Worm (Caenorhabditis elegans) whole organism, L1 larva: ENCODE data around the gene ZK287.7.

Source experiments
- C04F5.9 ChIP-seq: sonication (generic microtip); optimal IDR thresholded peaks from 2 replicates; lab custom pipeline; 2016; ENCODE audit warnings: missing genetic modification characterization, missing compliant biosample characterization
- C34B4.2 ChIP-seq: sonication (generic microtip); optimal IDR thresholded peaks from 2 replicates; lab custom pipeline; 2017; ENCODE audit warnings: mild to moderate bottlenecking, missing genetic modification characterization, missing compliant biosample characterization
- F16B12.6 ChIP-seq: fragments of 150-350 bp; optimal IDR thresholded peaks from 2 replicates; lab custom pipeline; 2014; ENCODE audit warnings: missing biosample characterization, missing genetic modification characterization
- ama-1 ChIP-seq: fragments of 150-350 bp; optimal IDR thresholded peaks from 2 replicates; lab custom pipeline; 2014
- blmp-1 ChIP-seq: fragments of 150-350 bp; optimal IDR thresholded peaks from 2 replicates; lab custom pipeline; 2014; ENCODE audit warnings: missing biosample characterization, missing genetic modification characterization
- ceh-8 ChIP-seq: fragments of 200-800 bp; sonication (Bioruptor generic); optimal IDR thresholded peaks from 2 replicates; lab custom pipeline; 2018; ENCODE audit warnings: mild to moderate bottlenecking, missing genetic modification characterization, moderate library complexity, missing compliant biosample characterization
- dpl-1 ChIP-seq, 3 experiments: fragments of 150-350 bp in 2 of 3; sonication (generic microtip) in 1 of 3; optimal IDR thresholded peaks; 2 replicates each; lab custom pipeline; 2014 to 2017; ENCODE audit warnings: missing biosample characterization in 3 of 3, missing genetic modification characterization in 3 of 3, missing genetic modification reagents in 3 of 3
- dsc-1 ChIP-seq: sonication (generic microtip); optimal IDR thresholded peaks from 2 replicates; lab custom pipeline; 2016; ENCODE audit warnings: mild to moderate bottlenecking, missing genetic modification characterization, missing compliant biosample characterization
- elt-2 ChIP-seq: sonication (generic microtip); optimal IDR thresholded peaks from 2 replicates; lab custom pipeline; 2016; ENCODE audit warnings: missing genetic modification characterization, mild to moderate bottlenecking, inconsistent platforms, missing compliant biosample characterization, missing genetic modification reagents
- elt-3 ChIP-seq, 6 experiments: fragments of 150-350 bp in 1 of 6; sonication (generic microtip); optimal IDR thresholded peaks; 2 replicates each; lab custom pipeline; 2017 to 2018; ENCODE audit warnings: missing biosample characterization in 6 of 6, missing genetic modification characterization in 6 of 6, inconsistent platforms in 1 of 6
- ets-5 ChIP-seq: fragments of 200-800 bp; sonication (Bioruptor generic); IDR thresholded peaks from 2 replicates; pipeline ENCODE4 v1.3.6; 2022; ENCODE audit warnings: missing genetic modification characterization, missing compliant biosample characterization
- fkh-10 ChIP-seq: sonication (generic microtip); optimal IDR thresholded peaks from 2 replicates; lab custom pipeline; 2017; ENCODE audit warnings: missing biosample characterization, missing genetic modification reagents, missing genetic modification characterization
- fkh-4 ChIP-seq: sonication (generic microtip); optimal IDR thresholded peaks from 2 replicates; lab custom pipeline; 2016; ENCODE audit warnings: missing compliant biosample characterization, missing genetic modification characterization, borderline replicate concordance
- fkh-8 ChIP-seq: sonication (generic microtip); optimal IDR thresholded peaks from 2 replicates; lab custom pipeline; 2016; ENCODE audit warnings: mild to moderate bottlenecking, missing genetic modification characterization, missing compliant biosample characterization
- fos-1 ChIP-seq: fragments of 150-350 bp; optimal IDR thresholded peaks from 2 replicates; lab custom pipeline; 2014; ENCODE audit warnings: missing biosample characterization, missing genetic modification characterization
- grh-1 ChIP-seq: fragments of 200-800 bp; sonication (Bioruptor generic); IDR thresholded peaks from 2 replicates; pipeline ENCODE4 v1.3.6; 2022; ENCODE audit warnings: missing genetic modification reagents, missing genetic modification characterization, missing compliant biosample characterization
- hlh-17 ChIP-seq: fragments of 200-800 bp; sonication (Bioruptor generic); optimal IDR thresholded peaks from 2 replicates; lab custom pipeline; 2018; ENCODE audit warnings: missing genetic modification characterization, mild to moderate bottlenecking, missing compliant biosample characterization, moderate library complexity, borderline replicate concordance
- hlh-4 ChIP-seq: sonication (generic microtip); optimal IDR thresholded peaks from 2 replicates; lab custom pipeline; 2016; ENCODE audit warnings: mild to moderate bottlenecking, missing genetic modification characterization, missing compliant biosample characterization
- hpl-2 ChIP-seq: fragments of 150-350 bp; optimal IDR thresholded peaks from 2 replicates; lab custom pipeline; 2014; ENCODE audit warnings: missing biosample characterization, missing genetic modification reagents, missing genetic modification characterization
- irx-1 ChIP-seq: sonication (generic microtip); optimal IDR thresholded peaks from 2 replicates; lab custom pipeline; 2016; ENCODE audit warnings: missing genetic modification characterization, missing compliant biosample characterization
- isw-1 ChIP-seq: fragments of 200-800 bp; sonication (Bioruptor generic); IDR thresholded peaks from 2 replicates; pipeline ENCODE4 v1.3.6; 2022; ENCODE audit warnings: missing genetic modification characterization, missing compliant biosample characterization
- jun-1 ChIP-seq: fragments of 150-350 bp; optimal IDR thresholded peaks from 2 replicates; lab custom pipeline; 2014; ENCODE audit warnings: missing biosample characterization, missing genetic modification reagents, missing genetic modification characterization
- lin-13 ChIP-seq: fragments of 150-350 bp; optimal IDR thresholded peaks from 2 replicates; lab custom pipeline; 2014; ENCODE audit warnings: missing biosample characterization, missing genetic modification reagents, missing genetic modification characterization
- lin-14 ChIP-seq: fragments of 200-800 bp; sonication (Bioruptor generic); optimal IDR thresholded peaks from 2 replicates; lab custom pipeline; 2018; ENCODE audit warnings: mild to moderate bottlenecking, missing genetic modification characterization, moderate library complexity, missing compliant biosample characterization
- lin-15B ChIP-seq: fragments of 150-350 bp; sonication (generic microtip); optimal IDR thresholded peaks from 3 replicates; lab custom pipeline; 2014; ENCODE audit warnings: missing biosample characterization, missing genetic modification characterization
- lin-35 ChIP-seq, 2 experiments: fragments of 150-350 bp; optimal IDR thresholded peaks; 2 replicates each; lab custom pipeline; 2014; ENCODE audit warnings: missing biosample characterization in 2 of 2, missing genetic modification characterization in 2 of 2, missing genetic modification reagents in 2 of 2
- mab-9 ChIP-seq: fragments of 200-800 bp; sonication (Bioruptor generic); IDR thresholded peaks from 2 replicates; pipeline ENCODE4 v1.3.6; 2022; ENCODE audit warnings: missing genetic modification reagents, missing genetic modification characterization, missing compliant biosample characterization
- mdl-1 ChIP-seq, 2 experiments: fragments of 150-350 bp; optimal IDR thresholded peaks; 2 replicates each; lab custom pipeline; 2014 to 2017; ENCODE audit warnings: missing biosample characterization in 2 of 2, missing genetic modification characterization in 2 of 2, inconsistent platforms in 1 of 2
- mef-2 ChIP-seq: fragments of 150-350 bp; optimal IDR thresholded peaks from 2 replicates; lab custom pipeline; 2014; ENCODE audit warnings: missing biosample characterization, missing genetic modification characterization
- nhr-11 ChIP-seq: fragments of 150-350 bp; optimal IDR thresholded peaks from 2 replicates; lab custom pipeline; 2014; ENCODE audit warnings: missing biosample characterization, missing genetic modification characterization
- nhr-12 ChIP-seq: sonication (generic microtip); optimal IDR thresholded peaks from 2 replicates; lab custom pipeline; 2017; ENCODE audit warnings: missing biosample characterization, missing genetic modification characterization
- nhr-19 ChIP-seq: fragments of 200-800 bp; sonication (Bioruptor generic); conservative IDR thresholded peaks from 2 replicates; pipeline ENCODE4 v1.3.6; 2022; ENCODE audit warnings: missing genetic modification characterization, missing compliant biosample characterization
- nhr-20 ChIP-seq: sonication (generic microtip); optimal IDR thresholded peaks from 2 replicates; lab custom pipeline; 2016; ENCODE audit warnings: mild to moderate bottlenecking, missing genetic modification characterization, missing compliant biosample characterization
- nhr-47 ChIP-seq: sonication (generic microtip); optimal IDR thresholded peaks from 2 replicates; lab custom pipeline; 2016; ENCODE audit warnings: mild to moderate bottlenecking, missing genetic modification characterization, moderate library complexity, missing compliant biosample characterization
- nhr-71 ChIP-seq: sonication (generic microtip); optimal IDR thresholded peaks from 2 replicates; lab custom pipeline; 2016; ENCODE audit warnings: mild to moderate bottlenecking, missing genetic modification characterization, moderate library complexity, missing compliant biosample characterization
- nhr-76 ChIP-seq: sonication (generic microtip); optimal IDR thresholded peaks from 2 replicates; lab custom pipeline; 2017; ENCODE audit warnings: missing biosample characterization, missing genetic modification characterization
- nhr-90 ChIP-seq: sonication (generic microtip); optimal IDR thresholded peaks from 2 replicates; lab custom pipeline; 2016; ENCODE audit warnings: mild to moderate bottlenecking, missing genetic modification characterization, missing compliant biosample characterization; ENCODE audit not compliant: poor library complexity
- pag-3 ChIP-seq: sonication (generic microtip); optimal IDR thresholded peaks from 2 replicates; lab custom pipeline; 2017; ENCODE audit warnings: missing genetic modification characterization, mild to moderate bottlenecking, missing compliant biosample characterization, antibody characterized with exemption, borderline replicate concordance; ENCODE audit not compliant: insufficient read depth
- pax-3 ChIP-seq: fragments of 200-800 bp; sonication (Bioruptor generic); optimal IDR thresholded peaks from 2 replicates; lab custom pipeline; 2018; ENCODE audit warnings: mild to moderate bottlenecking, missing genetic modification characterization, moderate library complexity, missing compliant biosample characterization
- pqm-1 ChIP-seq: sonication (generic microtip); optimal IDR thresholded peaks from 3 replicates; lab custom pipeline; 2017; ENCODE audit warnings: missing biosample characterization, missing genetic modification characterization
- rnt-1 ChIP-seq: sonication (generic microtip); optimal IDR thresholded peaks from 2 replicates; lab custom pipeline; 2016; ENCODE audit warnings: mild to moderate bottlenecking, missing genetic modification characterization, moderate library complexity, missing compliant biosample characterization
- snu-23 ChIP-seq: sonication (generic microtip); optimal IDR thresholded peaks from 2 replicates; lab custom pipeline; 2016; ENCODE audit warnings: missing genetic modification characterization, missing compliant biosample characterization
- unc-130 ChIP-seq: fragments of 150-350 bp; optimal IDR thresholded peaks from 2 replicates; lab custom pipeline; 2017; ENCODE audit warnings: missing biosample characterization, missing genetic modification characterization, inconsistent platforms
- unc-86 ChIP-seq: sonication (generic microtip); optimal IDR thresholded peaks from 2 replicates; lab custom pipeline; 2016; ENCODE audit warnings: missing genetic modification characterization, missing compliant biosample characterization
- vab-15 ChIP-seq: sonication (generic microtip); optimal IDR thresholded peaks from 2 replicates; lab custom pipeline; 2017; ENCODE audit warnings: missing genotype, mild to moderate bottlenecking, missing genetic modification characterization, missing compliant biosample characterization
- xbp-1 ChIP-seq: sonication (generic microtip); optimal IDR thresholded peaks from 2 replicates; lab custom pipeline; 2016; ENCODE audit warnings: missing genetic modification characterization, missing compliant biosample characterization
- zag-1 ChIP-seq: fragments of 150-350 bp; optimal IDR thresholded peaks from 2 replicates; lab custom pipeline; 2014; ENCODE audit warnings: missing biosample characterization, missing genetic modification characterization
- ztf-11 ChIP-seq, 2 experiments: sonication (generic microtip); optimal IDR thresholded peaks; 2 replicates each; lab custom pipeline; 2016 to 2017; ENCODE audit warnings: missing genetic modification characterization in 2 of 2, missing biosample characterization in 1 of 2, missing compliant biosample characterization in 1 of 2

ZK287.7 gene

ce11 chrV:9654154-9654805, 38.6 kb upstream of the ZK287.7 start, which contains the start of gene cyp-29A4 (continued):
- peak; percentile 44 for TF ChIP-seq nhr-19 (GFP tag; lab: Robert Waterston, UW)
- TF ChIP-seq nhr-11 (tag; lab: Kevin White, UChicago) = no peak
- TF ChIP-seq jun-1 = no peak
- TF ChIP-seq lin-13 = no peak
- TF ChIP-seq fkh-8 (tag; lab: Kevin White, UChicago) = no peak
- no peak for TF ChIP-seq nhr-12 (tag; lab: Kevin White, UChicago)
- TF ChIP-seq pqm-1 = no peak
- no peak for TF ChIP-seq zag-1 (tag; lab: Kevin White, UChicago)
- TF ChIP-seq hlh-17 (GFP tag; lab: Kevin White, UChicago) = no peak
- TF ChIP-seq xbp-1 (tag; lab: Kevin White, UChicago) = no peak
- TF ChIP-seq elt-3 (tag; optimal IDR thresholded peaks at IDR 0.05; lab: Kevin White, UChicago) = peak; percentile 69 to 96 (median 92)
- peak; percentile 57 for TF ChIP-seq lin-14 (GFP tag; lab: Kevin White, UChicago)
- no peak for TF ChIP-seq unc-86 (tag; lab: Kevin White, UChicago)
- TF ChIP-seq C04F5.9 (tag; lab: Kevin White, UChicago) = no peak
- TF ChIP-seq pax-3 (tag; lab: Kevin White, UChicago) = no peak
- no peak for TF ChIP-seq hlh-4 (tag; lab: Kevin White, UChicago)
- TF ChIP-seq nhr-47 (tag; lab: Kevin White, UChicago) = no peak
- TF ChIP-seq fkh-4 (tag; lab: Kevin White, UChicago) = no peak
- no peak for TF ChIP-seq F16B12.6 (tag; lab: Kevin White, UChicago)
- peak; percentile 31 for TF ChIP-seq snu-23 (GFP tag; lab: Kevin White, UChicago)
- no peak for TF ChIP-seq mdl-1 (tag; optimal IDR thresholded peaks at IDR 0.05; lab: Kevin White, UChicago)
- no peak for TF ChIP-seq ztf-11 (tag; optimal IDR thresholded peaks at IDR 0.05; lab: Kevin White, UChicago)
- no peak for TF ChIP-seq ets-5
- no peak for TF ChIP-seq isw-1 (GFP tag; lab: Robert Waterston, UW)
- TF ChIP-seq blmp-1 (tag; lab: Kevin White, UChicago) = peak; percentile 58
- no peak for TF ChIP-seq mef-2 (tag; lab: Kevin White, UChicago)
- TF ChIP-seq nhr-20 (tag; lab: Kevin White, UChicago) = peak; percentile 66
- no peak for TF ChIP-seq fos-1 (tag; lab: Kevin White, UChicago)
- no peak for TF ChIP-seq pag-3 (tag; lab: Kevin White, UChicago)
- no peak for TF ChIP-seq mab-9
- no peak for TF ChIP-seq fkh-10 (GFP tag; lab: Kevin White, UChicago)
- TF ChIP-seq lin-35 (GFP tag; optimal IDR thresholded peaks at IDR 0.05; lab: Kevin White, UChicago) = peak in 1 of 2 experiments; percentile 29
- no peak for TF ChIP-seq C34B4.2 (tag; lab: Kevin White, UChicago)
- peak; percentile 68 for TF ChIP-seq grh-1
- no peak for TF ChIP-seq dsc-1
- TF ChIP-seq nhr-90 = no peak
- no peak for TF ChIP-seq unc-130
- no peak for TF ChIP-seq hpl-2
- no peak for TF ChIP-seq dpl-1 (GFP tag; optimal IDR thresholded peaks at IDR 0.05; lab: Kevin White, UChicago)

ce11 chrV:9661514-9661913, 31.3 kb upstream of the ZK287.7 start, which contains the start of gene pitr-4:
Gene pitr-4, minus strand, starts transcription at chrV:9661614.
- TF ChIP-seq nhr-76 (tag; lab: Kevin White, UChicago) (no peak), hlh-4 (tag; lab: Kevin White, UChicago) (no peak), nhr-20 (tag; lab: Kevin White, UChicago) (no peak), vab-15 (tag; lab: Kevin White, UChicago) (no peak), lin-15B (tag; lab: Kevin White, UChicago) (no peak), irx-1 (tag; lab: Kevin White, UChicago) (no peak), pag-3 (tag; lab: Kevin White, UChicago) (no peak), F16B12.6 (tag; lab: Kevin White, UChicago) (no peak), ceh-8 (GFP tag; lab: Kevin White, UChicago) (no peak), lin-35 (GFP tag; optimal IDR thresholded peaks at IDR 0.05; lab: Kevin White, UChicago) (no peak), elt-2 (tag; lab: Kevin White, UChicago) (no peak), ama-1 (lab: Kevin White, UChicago) (no peak), nhr-71 (no peak), unc-86 (tag; lab: Kevin White, UChicago) (no peak), isw-1 (GFP tag; lab: Robert Waterston, UW) (no peak), mdl-1 (tag; optimal IDR thresholded peaks at IDR 0.05; lab: Kevin White, UChicago) (no peak), nhr-90 (no peak), rnt-1 (tag; lab: Kevin White, UChicago) (no peak)
